Fruit fly (Drosophila melanogaster): ENCODE data around the gene CG7872.

- TF ChIP-seq CG3281 (GFP tag; optimal IDR thresholded peaks at IDR 0.05) (no peak), CG1602 (GFP tag; optimal IDR thresholded peaks at IDR 0.05) (no peak), CG11085 (GFP tag; IDR thresholded peaks at IDR 0.05) (no peak), bowl (GFP tag; IDR thresholded peaks at IDR 0.05) (no peak), usp (GFP tag; optimal IDR thresholded peaks at IDR 0.05) (no peak), so (GFP tag; IDR thresholded peaks at IDR 0.05) (no peak)
Observed at dm6 chrX:15529197-15529596, 48.8 kb upstream of the CG7872 start.

Measured in whole organism, embryonic.